Worm (Caenorhabditis elegans): ENCODE data around the gene tsp-11.

The tsp-11 gene

ce11 chrX:9150269-9150744 is 12.7 kb upstream of the tsp-11 start, which contains the start of gene tmbi-4:
tmbi-4 (plus strand) TSS chrX:9150694.
- TF ChIP-seq nfya-1 (tag; optimal IDR thresholded peaks at IDR 0.05) (peak; percentile 34), ceh-19 (GFP tag; optimal IDR thresholded peaks at IDR 0.05) (no peak), hlh-13 (GFP tag; optimal IDR thresholded peaks at IDR 0.05) (no peak), elt-2 (tag; optimal IDR thresholded peaks at IDR 0.05) (no peak), pros-1 (tag; optimal IDR thresholded peaks at IDR 0.05) (no peak), tbx-7 (tag; optimal IDR thresholded peaks at IDR 0.05) (no peak), syd-9 (tag; optimal IDR thresholded peaks at IDR 0.05) (no peak), ahr-1 (tag; optimal IDR thresholded peaks at IDR 0.05) (no peak), ceh-48 (tag; optimal IDR thresholded peaks at IDR 0.05) (peak; percentile 7), elt-4 (tag; optimal IDR thresholded peaks at IDR 0.05) (no peak), hlh-15 (tag; optimal IDR thresholded peaks at IDR 0.05) (no peak), ceh-24 (tag; optimal IDR thresholded peaks at IDR 0.05) (no peak), unc-55 (GFP tag; optimal IDR thresholded peaks at IDR 0.05) (peak; percentile 66), lim-6 (tag; optimal IDR thresholded peaks at IDR 0.05) (no peak), unc-42 (tag; optimal IDR thresholded peaks at IDR 0.05) (peak; percentile 39), hlh-8 (tag; optimal IDR thresholded peaks at IDR 0.05) (no peak), ceh-31 (tag; optimal IDR thresholded peaks at IDR 0.05) (peak; percentile 39), lin-11 (tag; optimal IDR thresholded peaks at IDR 0.05) (no peak), F13H6.1 (tag; optimal IDR thresholded peaks at IDR 0.05) (no peak), fkh-10 (GFP tag; optimal IDR thresholded peaks at IDR 0.05) (no peak), pha-4 (tag; optimal IDR thresholded peaks at IDR 0.05) (no peak)

ce11 chrX:9154216-9154615 is 8.7 kb upstream of the tsp-11 start, which contains the start of gene B0563.7:
B0563.7 (minus strand) TSS chrX:9154316.
- TF ChIP-seq fkh-10 (GFP tag; optimal IDR thresholded peaks at IDR 0.05) (no peak), tbx-7 (tag; optimal IDR thresholded peaks at IDR 0.05) (no peak), che-1 (tag; optimal IDR thresholded peaks at IDR 0.05) (no peak), ceh-22 (tag; optimal IDR thresholded peaks at IDR 0.05) (no peak), ahr-1 (tag; optimal IDR thresholded peaks at IDR 0.05) (no peak), ceh-48 (tag; optimal IDR thresholded peaks at IDR 0.05) (no peak), odd-2 (tag; optimal IDR thresholded peaks at IDR 0.05) (no peak), hlh-6 (tag; optimal IDR thresholded peaks at IDR 0.05) (no peak), unc-42 (tag; optimal IDR thresholded peaks at IDR 0.05) (no peak), K02D7.2 (tag; optimal IDR thresholded peaks at IDR 0.05) (no peak), elt-4 (tag; optimal IDR thresholded peaks at IDR 0.05) (no peak), nfya-1 (tag; optimal IDR thresholded peaks at IDR 0.05) (no peak), ceh-24 (tag; optimal IDR thresholded peaks at IDR 0.05) (no peak), pha-4 (tag; optimal IDR thresholded peaks at IDR 0.05) (no peak)

- TF ChIP-seq pax-1 (tag; optimal IDR thresholded peaks at IDR 0.05), result no peak
- TF ChIP-seq pha-2 (tag; optimal IDR thresholded peaks at IDR 0.05), result no peak
- TF ChIP-seq fkh-6 (tag; optimal IDR thresholded peaks at IDR 0.05), result no peak
- TF ChIP-seq ceh-24 (tag; optimal IDR thresholded peaks at IDR 0.05), result no peak
- TF ChIP-seq odd-2 (tag; optimal IDR thresholded peaks at IDR 0.05), result no peak
- no peak for TF ChIP-seq eyg-1 (tag; optimal IDR thresholded peaks at IDR 0.05)
- TF ChIP-seq T23F11.4 (GFP tag; optimal IDR thresholded peaks at IDR 0.05), result no peak
- TF ChIP-seq elt-2 (tag; optimal IDR thresholded peaks at IDR 0.05), result no peak
- no peak for TF ChIP-seq pat-9 (tag; optimal IDR thresholded peaks at IDR 0.05)
- TF ChIP-seq F13H6.1 (tag; optimal IDR thresholded peaks at IDR 0.05), result no peak
- TF ChIP-seq ahr-1 (tag; optimal IDR thresholded peaks at IDR 0.05), result no peak
- no peak for TF ChIP-seq syd-9 (tag; optimal IDR thresholded peaks at IDR 0.05)
- no peak for TF ChIP-seq madf-2 (tag; optimal IDR thresholded peaks at IDR 0.05)
- TF ChIP-seq hlh-15 (tag; optimal IDR thresholded peaks at IDR 0.05), result no peak
- TF ChIP-seq rnt-1 (tag; optimal IDR thresholded peaks at IDR 0.05), result no peak
- TF ChIP-seq zip-5 (tag; optimal IDR thresholded peaks at IDR 0.05), result no peak
- no peak for TF ChIP-seq nhr-232 (tag; optimal IDR thresholded peaks at IDR 0.05)
- no peak for TF ChIP-seq pqm-1 (tag; optimal IDR thresholded peaks at IDR 0.05)
Observed at ce11 chrX:9155751-9156150, 7.2 kb upstream of the tsp-11 start.
